Worm (Caenorhabditis elegans) whole organism, L3 larva: ENCODE measurements around the gene T27E9.2.

Experiments used
- aly-2 ChIP-seq: fragments of 150-350 bp; optimal IDR thresholded peaks from 2 replicates; lab custom pipeline; 2014; ENCODE audit warnings: missing biosample characterization, missing genetic modification characterization
- ama-1 ChIP-seq: fragments of 150-350 bp; optimal IDR thresholded peaks from 2 replicates; lab custom pipeline; 2018
- elt-3 ChIP-seq, 3 experiments: fragments of 150-350 bp in 1 of 3; sonication (generic microtip) in 2 of 3; optimal IDR thresholded peaks; 2 replicates in 2 of 3; 4 replicates in 1 of 3; lab custom pipeline; 2014 to 2017; ENCODE audit warnings: missing biosample characterization in 3 of 3, missing genetic modification characterization in 3 of 3
- fos-1 ChIP-seq: fragments of 150-350 bp; optimal IDR thresholded peaks from 2 replicates; lab custom pipeline; 2014; ENCODE audit warnings: missing biosample characterization, missing genetic modification characterization
- lin-39 ChIP-seq: fragments of 150-350 bp; optimal IDR thresholded peaks from 2 replicates; lab custom pipeline; 2018; ENCODE audit warnings: missing biosample characterization, missing genetic modification reagents, missing genetic modification characterization
- nhr-25 ChIP-seq: sonication (generic microtip); optimal IDR thresholded peaks from 2 replicates; lab custom pipeline; 2017; ENCODE audit warnings: missing biosample characterization, missing genetic modification characterization
- nhr-77 ChIP-seq: fragments of 150-350 bp; optimal IDR thresholded peaks from 2 replicates; lab custom pipeline; 2014; ENCODE audit warnings: missing biosample characterization, missing genetic modification characterization
- pha-4 ChIP-seq: fragments of 150-350 bp; optimal IDR thresholded peaks from 2 replicates; lab custom pipeline; 2014; ENCODE audit warnings: missing biosample characterization, missing genetic modification reagents, missing genetic modification characterization
- sea-2 ChIP-seq: fragments of 150-350 bp; sonication (generic microtip); optimal IDR thresholded peaks from 4 replicates; lab custom pipeline; 2014; ENCODE audit warnings: missing biosample characterization, missing genetic modification reagents, missing genetic modification characterization
- snpc-4 ChIP-seq: fragments of 150-350 bp; optimal IDR thresholded peaks from 2 replicates; lab custom pipeline; 2014; ENCODE audit warnings: missing biosample characterization, missing genetic modification characterization
- unc-39 ChIP-seq: sonication (generic microtip); optimal IDR thresholded peaks from 4 replicates; lab custom pipeline; 2017; ENCODE audit warnings: missing biosample characterization, missing genetic modification characterization
- unc-62 ChIP-seq: fragments of 150-350 bp; sonication (generic microtip); optimal IDR thresholded peaks from 4 replicates; lab custom pipeline; 2014; ENCODE audit warnings: missing biosample characterization, missing genetic modification reagents, missing genetic modification characterization

DNA sequence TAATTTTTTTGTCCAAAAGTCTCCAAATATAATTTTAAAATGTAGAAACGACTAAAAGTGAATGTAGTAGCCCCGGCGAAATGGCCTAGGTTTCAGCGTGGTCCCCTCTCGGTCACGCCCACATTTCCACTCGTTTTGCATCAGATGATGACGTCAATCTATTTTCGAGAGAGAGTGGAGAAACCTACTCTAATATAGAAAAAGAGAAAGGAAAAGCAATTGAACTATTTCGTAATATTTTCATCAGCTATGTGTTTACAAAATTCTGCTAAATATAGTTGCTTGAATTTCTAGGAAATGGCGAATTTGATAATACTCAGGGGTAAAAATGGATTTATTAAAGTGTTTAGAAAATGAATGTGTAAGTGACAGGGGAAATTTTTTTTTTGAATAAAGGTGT, 6.6 kb downstream of the T27E9.2 start:
- TF ChIP-seq lin-39 (tag; lab: Kevin White, UChicago) (peak; percentile 0), unc-39 (tag; lab: Kevin White, UChicago) (no peak), unc-62 (no peak), nhr-25 (tag; lab: Kevin White, UChicago) (no peak), sea-2 (no peak), fos-1 (tag; lab: Kevin White, UChicago) (no peak), pha-4 (tag; lab: Kevin White, UChicago) (peak; percentile 47), snpc-4 (no peak), ama-1 (no peak), elt-3 (tag; optimal IDR thresholded peaks at IDR 0.05; lab: Kevin White, UChicago) (no peak), aly-2 (no peak), nhr-77 (no peak)
